Fruit fly (Drosophila melanogaster) whole organism, adult: ENCODE data around the gene CG32369.

ENCODE experiments used
- CG11617 ChIP-seq: fragments of 200-800 bp; sonication (Bioruptor generic); optimal IDR thresholded peaks from 2 replicates; lab custom pipeline; 2017; ENCODE audit warnings: mild to moderate bottlenecking, missing biosample characterization, missing genetic modification reagents, missing genetic modification characterization
- CG12768 ChIP-seq: fragments of 200-800 bp; sonication (Bioruptor generic); optimal IDR thresholded peaks from 2 replicates; lab custom pipeline; 2017; ENCODE audit warnings: missing biosample characterization, missing genetic modification characterization, mild to moderate bottlenecking, moderate library complexity, missing genetic modification reagents
- CG14711 ChIP-seq: fragments of 200-800 bp; sonication (Bioruptor generic); optimal IDR thresholded peaks from 2 replicates; lab custom pipeline; 2018; ENCODE audit warnings: missing biosample characterization, mild to moderate bottlenecking, missing genetic modification characterization, moderate library complexity
- CG1620 ChIP-seq: fragments of 200-800 bp; sonication (Bioruptor generic); optimal IDR thresholded peaks from 2 replicates; lab custom pipeline; 2016; ENCODE audit warnings: missing biosample characterization, missing genetic modification characterization
- CG33017 ChIP-seq: fragments of 200-800 bp; sonication (Bioruptor generic); optimal IDR thresholded peaks from 2 replicates; lab custom pipeline; 2018; ENCODE audit warnings: missing biosample characterization, mild to moderate bottlenecking, missing genetic modification characterization, moderate library complexity
- CG5204 ChIP-seq: fragments of 200-800 bp; sonication (Bioruptor generic); optimal IDR thresholded peaks from 2 replicates; lab custom pipeline; 2016; ENCODE audit warnings: missing biosample characterization, missing genetic modification characterization
- CG7045 ChIP-seq: fragments of 200-800 bp; sonication (Bioruptor generic); optimal IDR thresholded peaks from 2 replicates; lab custom pipeline; 2017; ENCODE audit warnings: missing biosample characterization, mild to moderate bottlenecking, missing genetic modification characterization
- CG7101 ChIP-seq: fragments of 200-800 bp; sonication (Bioruptor generic); optimal IDR thresholded peaks from 2 replicates; lab custom pipeline; 2018; ENCODE audit warnings: missing biosample characterization, mild to moderate bottlenecking, missing genetic modification characterization, moderate library complexity
- Clk ChIP-seq: fragments of 200-800 bp; sonication (Bioruptor generic); optimal IDR thresholded peaks from 2 replicates; lab custom pipeline; 2017; ENCODE audit warnings: missing biosample characterization, missing genetic modification characterization
- Crg-1 ChIP-seq: fragments of 200-800 bp; sonication (Bioruptor generic); optimal IDR thresholded peaks from 2 replicates; lab custom pipeline; 2016; ENCODE audit warnings: missing biosample characterization, missing genetic modification characterization
- Hr96 ChIP-seq: fragments of 200-800 bp; sonication (Bioruptor generic); optimal IDR thresholded peaks from 2 replicates; lab custom pipeline; 2016; ENCODE audit warnings: missing biosample characterization, missing genetic modification characterization
- Mnt ChIP-seq: fragments of 200-800 bp; sonication (Bioruptor generic); optimal IDR thresholded peaks from 2 replicates; lab custom pipeline; 2016; ENCODE audit warnings: missing biosample characterization, mild to moderate bottlenecking, missing genetic modification characterization
- bab1 ChIP-seq: fragments of 200-800 bp; sonication (Bioruptor generic); optimal IDR thresholded peaks from 3 replicates; lab custom pipeline; 2019; ENCODE audit warnings: missing biosample characterization, mild to moderate bottlenecking, missing genetic modification characterization, moderate library complexity
- cic ChIP-seq: fragments of 200-800 bp; sonication (Bioruptor generic); optimal IDR thresholded peaks from 2 replicates; lab custom pipeline; 2017; ENCODE audit warnings: missing biosample characterization, mild to moderate bottlenecking, missing genetic modification characterization, moderate library complexity
- cnc ChIP-seq, 2 experiments: fragments of >200 bp; optimal IDR thresholded peaks; 2 replicates each; lab custom pipeline; 2017
- kay ChIP-seq: fragments of 200-800 bp; sonication (Bioruptor generic); peaks from one replicate; lab custom pipeline; 2016; ENCODE audit warnings: missing biosample characterization, missing genetic modification characterization, borderline replicate concordance
- ovo ChIP-seq: fragments of 200-800 bp; sonication (Bioruptor generic); optimal IDR thresholded peaks from 2 replicates; lab custom pipeline; 2016; ENCODE audit warnings: missing biosample characterization, missing genetic modification characterization
- pad ChIP-seq: fragments of 200-800 bp; sonication (Bioruptor generic); optimal IDR thresholded peaks from 3 replicates; lab custom pipeline; 2017; ENCODE audit warnings: missing biosample characterization, missing genetic modification characterization, mild to moderate bottlenecking, moderate library complexity, missing genetic modification reagents
- tj ChIP-seq: fragments of 200-800 bp; sonication (Bioruptor generic); optimal IDR thresholded peaks from 3 replicates; lab custom pipeline; 2017; ENCODE audit warnings: missing biosample characterization, mild to moderate bottlenecking, missing genetic modification characterization, moderate library complexity
- toe ChIP-seq: fragments of 200-800 bp; sonication (Bioruptor generic); optimal IDR thresholded peaks from 2 replicates; lab custom pipeline; 2016; ENCODE audit warnings: missing biosample characterization, missing genetic modification characterization

CG32369 gene

dm6 chr3L:7810924-7811323 is 1.3 kb upstream of the CG32369 start:
- TF ChIP-seq kay (GFP tag; lab: Kevin White, UChicago) (peak; percentile 52), pad (GFP tag; lab: Kevin White, UChicago) (no peak), ovo (GFP tag; lab: Kevin White, UChicago) (no peak)

dm6 chr3L:7810426-7810825 is 801 bp upstream of the CG32369 start:
- TF ChIP-seq CG1620 (GFP tag; lab: Kevin White, UChicago): no peak
- TF ChIP-seq CG7045 (GFP tag; lab: Kevin White, UChicago): no peak
- no peak for TF ChIP-seq CG11617 (GFP tag; lab: Kevin White, UChicago)
- no peak for TF ChIP-seq bab1
- TF ChIP-seq tj: peak; percentile 34
- no peak for TF ChIP-seq CG5204 (GFP tag; lab: Kevin White, UChicago)
- TF ChIP-seq Crg-1 (GFP tag; lab: Kevin White, UChicago): no peak

dm6 chr3L:7808491-7809162 is 998 bp downstream of the CG32369 start:
- TF ChIP-seq CG1620 (GFP tag; lab: Kevin White, UChicago) (no peak), tj (peak; percentile 93), CG7101 (tag; lab: Kevin White, UChicago) (no peak), Clk (GFP tag; lab: Kevin White, UChicago) (no peak), CG11617 (GFP tag; lab: Kevin White, UChicago) (no peak), Hr96 (GFP tag; lab: Kevin White, UChicago) (no peak), toe (GFP tag; lab: Kevin White, UChicago) (no peak), CG33017 (tag; lab: Kevin White, UChicago) (no peak), kay (GFP tag; lab: Kevin White, UChicago) (peak; percentile 80), bab1 (no peak), cic (GFP tag; lab: Kevin White, UChicago) (peak; percentile 38), CG5204 (GFP tag; lab: Kevin White, UChicago) (no peak), CG12768 (no peak), ovo (GFP tag; lab: Kevin White, UChicago) (no peak), Crg-1 (GFP tag; lab: Kevin White, UChicago) (no peak), CG7045 (GFP tag; lab: Kevin White, UChicago) (no peak), CG14711 (tag; lab: Kevin White, UChicago) (no peak), cnc (optimal IDR thresholded peaks at IDR 0.05; lab: Kevin White, UChicago) (peak; percentile 61 to 86), pad (GFP tag; lab: Kevin White, UChicago) (no peak), Mnt (GFP tag; lab: Kevin White, UChicago) (peak; percentile 23)

dm6 chr3L:7807552-7808402 is 1.8 kb downstream of the CG32369 start:
- TF ChIP-seq CG5204 (GFP tag; lab: Kevin White, UChicago) (no peak), kay (GFP tag; lab: Kevin White, UChicago) (no peak), tj (peak; percentile 54), CG11617 (GFP tag; lab: Kevin White, UChicago) (no peak), toe (GFP tag; lab: Kevin White, UChicago) (no peak)

dm6 chr3L:7806503-7807216 is 3.0 kb downstream of the CG32369 start:
- TF ChIP-seq CG7045 (GFP tag; lab: Kevin White, UChicago) (no peak), ovo (GFP tag; lab: Kevin White, UChicago) (peak; percentile 85), Mnt (GFP tag; lab: Kevin White, UChicago) (no peak), toe (GFP tag; lab: Kevin White, UChicago) (no peak), CG33017 (tag; lab: Kevin White, UChicago) (peak; percentile 7), tj (peak; percentile 48), CG11617 (GFP tag; lab: Kevin White, UChicago) (no peak), Crg-1 (GFP tag; lab: Kevin White, UChicago) (peak; percentile 1), CG5204 (GFP tag; lab: Kevin White, UChicago) (no peak), CG12768 (peak; percentile 22), cic (GFP tag; lab: Kevin White, UChicago) (peak; percentile 69)

dm6 chr3L:7805336-7805803 is 4.3 kb downstream of the CG32369 start:
- TF ChIP-seq kay (GFP tag; lab: Kevin White, UChicago) (peak; percentile 92), cic (GFP tag; lab: Kevin White, UChicago) (peak; percentile 32), ovo (GFP tag; lab: Kevin White, UChicago) (no peak), Mnt (GFP tag; lab: Kevin White, UChicago) (peak; percentile 71), toe (GFP tag; lab: Kevin White, UChicago) (no peak), tj (peak; percentile 47)
